Worm (Caenorhabditis elegans) whole organism, L4 larva: ENCODE results near the gene T28D6.6.

Experiments used
- T26A8.4 ChIP-seq: fragments of 200-800 bp; sonication (Bioruptor generic); IDR thresholded peaks from 2 replicates; pipeline ENCODE4 v1.3.6; 2022; ENCODE audit warnings: missing genetic modification characterization, missing compliant biosample characterization
- ceh-82 ChIP-seq: sonication (generic microtip); optimal IDR thresholded peaks from 2 replicates; lab custom pipeline; 2017; ENCODE audit warnings: missing biosample characterization, missing genetic modification characterization
- fos-1 ChIP-seq: fragments of 150-350 bp; optimal IDR thresholded peaks from 2 replicates; lab custom pipeline; 2014; ENCODE audit warnings: missing biosample characterization, missing genetic modification characterization
- pha-4 ChIP-seq, 2 experiments: fragments of 150-350 bp in 1 of 2; fragments of 200-800 bp in 1 of 2; sonication (Bioruptor generic) in 1 of 2; IDR thresholded peaks in 1 of 2; optimal IDR thresholded peaks in 1 of 2; 2 replicates each; pipeline versions ENCODE4 v1.3.6 to Lab custom; 2014 to 2022; ENCODE audit warnings: missing genetic modification characterization in 2 of 2, missing genetic modification reagents in 2 of 2, missing biosample characterization in 1 of 2, missing compliant biosample characterization in 1 of 2

- TF ChIP-seq pha-4 (GFP tag; IDR thresholded peaks at IDR 0.05; lab: Robert Waterston, UW) (no peak), pha-4 (tag; optimal IDR thresholded peaks at IDR 0.05; lab: Kevin White, UChicago) (no peak), ceh-82 (tag; lab: Kevin White, UChicago) (no peak), T26A8.4 (GFP tag; lab: Robert Waterston, UW) (no peak), fos-1 (no peak)
These were observed 47.9 kb upstream of the T28D6.6 start for ce11 chrIII:11390832-11391231.
